Worm (Caenorhabditis elegans) whole organism, L1 larva: ENCODE data around the gene gst-20.
A peak's percentile ranks its signal among the peaks of the same experiment; 100 is the strongest.

ENCODE experiments used
- F16B12.6 ChIP-seq: fragments of 150-350 bp; optimal IDR thresholded peaks from 2 replicates; lab custom pipeline; 2014; ENCODE audit warnings: missing biosample characterization, missing genetic modification characterization
- Y116A8C.19 ChIP-seq: sonication (generic microtip); optimal IDR thresholded peaks from 2 replicates; lab custom pipeline; 2016; ENCODE audit warnings: missing compliant biosample characterization, missing genetic modification characterization, borderline replicate concordance
- aly-2 ChIP-seq: fragments of 150-350 bp; optimal IDR thresholded peaks from 2 replicates; lab custom pipeline; 2014; ENCODE audit warnings: missing biosample characterization, missing genetic modification characterization
- blmp-1 ChIP-seq: fragments of 150-350 bp; optimal IDR thresholded peaks from 2 replicates; lab custom pipeline; 2014; ENCODE audit warnings: missing biosample characterization, missing genetic modification characterization
- ceh-63 ChIP-seq: fragments of 200-800 bp; sonication (Bioruptor generic); optimal IDR thresholded peaks from 2 replicates; lab custom pipeline; 2018; ENCODE audit warnings: mild to moderate bottlenecking, missing genetic modification characterization, missing compliant biosample characterization
- ceh-8 ChIP-seq: fragments of 200-800 bp; sonication (Bioruptor generic); optimal IDR thresholded peaks from 2 replicates; lab custom pipeline; 2018; ENCODE audit warnings: mild to moderate bottlenecking, missing genetic modification characterization, moderate library complexity, missing compliant biosample characterization
- ceh-88 ChIP-seq: fragments of 200-800 bp; sonication (Bioruptor generic); IDR thresholded peaks from 2 replicates; pipeline ENCODE4 v1.3.6; 2022; ENCODE audit warnings: missing genetic modification characterization, missing compliant biosample characterization
- dpl-1 ChIP-seq, 3 experiments: fragments of 150-350 bp in 2 of 3; sonication (generic microtip) in 1 of 3; optimal IDR thresholded peaks; 2 replicates each; lab custom pipeline; 2014 to 2017; ENCODE audit warnings: missing biosample characterization in 3 of 3, missing genetic modification characterization in 3 of 3, missing genetic modification reagents in 3 of 3
- dsc-1 ChIP-seq: sonication (generic microtip); optimal IDR thresholded peaks from 2 replicates; lab custom pipeline; 2016; ENCODE audit warnings: mild to moderate bottlenecking, missing genetic modification characterization, missing compliant biosample characterization
- efl-1 ChIP-seq, 4 experiments: fragments of 150-350 bp; optimal IDR thresholded peaks in 3 of 4; peaks in 1 of 4; 1 replicate in 1 of 4; 2 replicates in 3 of 4; lab custom pipeline; 2014; ENCODE audit warnings: missing biosample characterization in 2 of 4, missing genetic modification characterization in 2 of 4, missing genetic modification reagents in 2 of 4
- efl-3 ChIP-seq: fragments of 200-800 bp; sonication (Bioruptor generic); optimal IDR thresholded peaks from 2 replicates; lab custom pipeline; 2018; ENCODE audit warnings: mild to moderate bottlenecking, missing genetic modification characterization, missing compliant biosample characterization
- elt-3 ChIP-seq, 6 experiments: fragments of 150-350 bp in 1 of 6; sonication (generic microtip); optimal IDR thresholded peaks; 2 replicates each; lab custom pipeline; 2017 to 2018; ENCODE audit warnings: missing biosample characterization in 6 of 6, missing genetic modification characterization in 6 of 6, inconsistent platforms in 1 of 6
- ets-5 ChIP-seq: fragments of 200-800 bp; sonication (Bioruptor generic); IDR thresholded peaks from 2 replicates; pipeline ENCODE4 v1.3.6; 2022; ENCODE audit warnings: missing genetic modification characterization, missing compliant biosample characterization
- hlh-17 ChIP-seq: fragments of 200-800 bp; sonication (Bioruptor generic); optimal IDR thresholded peaks from 2 replicates; lab custom pipeline; 2018; ENCODE audit warnings: missing genetic modification characterization, mild to moderate bottlenecking, missing compliant biosample characterization, moderate library complexity, borderline replicate concordance
- hlh-4 ChIP-seq: sonication (generic microtip); optimal IDR thresholded peaks from 2 replicates; lab custom pipeline; 2016; ENCODE audit warnings: mild to moderate bottlenecking, missing genetic modification characterization, missing compliant biosample characterization
- irx-1 ChIP-seq: sonication (generic microtip); optimal IDR thresholded peaks from 2 replicates; lab custom pipeline; 2016; ENCODE audit warnings: missing genetic modification characterization, missing compliant biosample characterization
- lin-13 ChIP-seq: fragments of 150-350 bp; optimal IDR thresholded peaks from 2 replicates; lab custom pipeline; 2014; ENCODE audit warnings: missing biosample characterization, missing genetic modification reagents, missing genetic modification characterization
- lin-35 ChIP-seq, 2 experiments: fragments of 150-350 bp; optimal IDR thresholded peaks; 2 replicates each; lab custom pipeline; 2014; ENCODE audit warnings: missing biosample characterization in 2 of 2, missing genetic modification characterization in 2 of 2, missing genetic modification reagents in 2 of 2
- lir-3 ChIP-seq: sonication (generic microtip); optimal IDR thresholded peaks from 2 replicates; lab custom pipeline; 2016; ENCODE audit warnings: mild to moderate bottlenecking, missing genetic modification characterization, moderate library complexity, missing compliant biosample characterization; ENCODE audit not compliant: poor library complexity
- lsy-2 ChIP-seq, 2 experiments: fragments of 150-350 bp; optimal IDR thresholded peaks; 2 replicates each; lab custom pipeline; 2014; ENCODE audit warnings: missing biosample characterization in 2 of 2, missing genetic modification characterization in 2 of 2
- mab-9 ChIP-seq: fragments of 200-800 bp; sonication (Bioruptor generic); IDR thresholded peaks from 2 replicates; pipeline ENCODE4 v1.3.6; 2022; ENCODE audit warnings: missing genetic modification reagents, missing genetic modification characterization, missing compliant biosample characterization
- mef-2 ChIP-seq: fragments of 150-350 bp; optimal IDR thresholded peaks from 2 replicates; lab custom pipeline; 2014; ENCODE audit warnings: missing biosample characterization, missing genetic modification characterization
- nhr-19 ChIP-seq: fragments of 200-800 bp; sonication (Bioruptor generic); conservative IDR thresholded peaks from 2 replicates; pipeline ENCODE4 v1.3.6; 2022; ENCODE audit warnings: missing genetic modification characterization, missing compliant biosample characterization
- nhr-237 ChIP-seq: fragments of 150-350 bp; optimal IDR thresholded peaks from 2 replicates; lab custom pipeline; 2014; ENCODE audit warnings: missing biosample characterization, missing genetic modification characterization
- nhr-28 ChIP-seq: fragments of 150-350 bp; optimal IDR thresholded peaks from 2 replicates; lab custom pipeline; 2014; ENCODE audit warnings: missing biosample characterization, missing genetic modification characterization
- nhr-71 ChIP-seq: sonication (generic microtip); optimal IDR thresholded peaks from 2 replicates; lab custom pipeline; 2016; ENCODE audit warnings: mild to moderate bottlenecking, missing genetic modification characterization, moderate library complexity, missing compliant biosample characterization
- nhr-76 ChIP-seq: sonication (generic microtip); optimal IDR thresholded peaks from 2 replicates; lab custom pipeline; 2017; ENCODE audit warnings: missing biosample characterization, missing genetic modification characterization
- nhr-84 ChIP-seq: sonication (generic microtip); optimal IDR thresholded peaks from 2 replicates; lab custom pipeline; 2017; ENCODE audit warnings: missing biosample characterization, missing genetic modification characterization
- nhr-85 ChIP-seq: sonication (generic microtip); peaks from one replicate; lab custom pipeline; 2016; ENCODE audit warnings: missing genetic modification characterization, inconsistent platforms, missing compliant biosample characterization
- skn-1 ChIP-seq: fragments of 150-350 bp; optimal IDR thresholded peaks from 2 replicates; lab custom pipeline; 2014; ENCODE audit warnings: missing biosample characterization, missing genetic modification characterization
- snpc-4 ChIP-seq: fragments of 150-350 bp; optimal IDR thresholded peaks from 2 replicates; lab custom pipeline; 2014; ENCODE audit warnings: missing biosample characterization, missing genetic modification characterization
- tbx-2 ChIP-seq: sonication (generic microtip); optimal IDR thresholded peaks from 2 replicates; lab custom pipeline; 2016; ENCODE audit warnings: missing genetic modification characterization, missing compliant biosample characterization
- tlp-1 ChIP-seq: fragments of 150-350 bp; optimal IDR thresholded peaks from 2 replicates; lab custom pipeline; 2014; ENCODE audit warnings: missing biosample characterization, missing genetic modification characterization
- unc-98 ChIP-seq: fragments of 200-800 bp; sonication (Bioruptor generic); IDR thresholded peaks from 2 replicates; pipeline ENCODE4 v1.3.6; 2022; ENCODE audit warnings: missing genetic modification characterization, missing compliant biosample characterization
- vab-15 ChIP-seq: sonication (generic microtip); optimal IDR thresholded peaks from 2 replicates; lab custom pipeline; 2017; ENCODE audit warnings: missing genotype, mild to moderate bottlenecking, missing genetic modification characterization, missing compliant biosample characterization
- xbp-1 ChIP-seq: sonication (generic microtip); optimal IDR thresholded peaks from 2 replicates; lab custom pipeline; 2016; ENCODE audit warnings: missing genetic modification characterization, missing compliant biosample characterization

The gst-20 gene

DNA sequence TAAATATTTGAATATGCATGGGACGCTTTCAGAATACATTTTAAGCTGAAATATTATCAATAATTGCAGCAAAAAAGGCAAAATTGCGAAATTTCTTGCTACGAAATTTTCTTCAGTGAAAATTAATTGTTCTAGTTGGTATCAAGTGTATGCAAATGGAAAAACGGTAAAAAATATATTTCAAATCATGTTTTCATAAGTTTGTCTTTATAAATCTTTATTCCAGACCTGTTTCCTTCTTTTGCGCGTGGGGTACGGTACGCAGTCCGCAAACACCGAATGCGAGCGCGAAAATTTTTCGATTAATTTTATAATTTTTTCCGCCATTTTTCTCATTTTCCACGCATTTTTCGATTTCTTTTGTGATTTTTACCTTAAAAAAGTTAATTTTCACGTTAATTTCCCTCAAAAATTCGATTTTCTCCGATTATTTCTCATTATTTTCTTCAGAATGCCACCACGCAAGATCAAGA, 13.1 kb downstream of the gst-20 start, which contains the start of the genes fbxc-23 and csc-1 (continued):
- TF ChIP-seq nhr-71 (tag; lab: Kevin White, UChicago) (peak; percentile 61), nhr-85 (peak; percentile 34), tlp-1 (tag; lab: Kevin White, UChicago) (no peak), dsc-1 (tag; lab: Kevin White, UChicago) (peak; percentile 33), mab-9 (GFP tag; lab: Robert Waterston, UW) (no peak), tbx-2 (tag; lab: Kevin White, UChicago) (peak; percentile 45), nhr-84 (tag; lab: Kevin White, UChicago) (no peak), irx-1 (tag; lab: Kevin White, UChicago) (peak; percentile 53), lin-35 (GFP tag; optimal IDR thresholded peaks at IDR 0.05; lab: Kevin White, UChicago) (peak; percentile 89 to 95), nhr-28 (tag; lab: Kevin White, UChicago) (no peak), xbp-1 (tag; lab: Kevin White, UChicago) (peak; percentile 39), dpl-1 (GFP tag; optimal IDR thresholded peaks at IDR 0.05; lab: Kevin White, UChicago) (peak; percentile 91 to 96 (median 93))

- TF ChIP-seq hlh-4 (tag; lab: Kevin White, UChicago) = no peak
- no peak for TF ChIP-seq dpl-1 (GFP tag; optimal IDR thresholded peaks at IDR 0.05; lab: Kevin White, UChicago)
- TF ChIP-seq nhr-237 = no peak
- TF ChIP-seq efl-3 (GFP tag; lab: Kevin White, UChicago) = no peak
- no peak for TF ChIP-seq ceh-88 (GFP tag; lab: Robert Waterston, UW)
- TF ChIP-seq unc-98 = no peak
- no peak for TF ChIP-seq F16B12.6 (tag; lab: Kevin White, UChicago)
- TF ChIP-seq lir-3 (tag; lab: Kevin White, UChicago) = no peak
- TF ChIP-seq ceh-8 = no peak
- TF ChIP-seq aly-2 (tag; lab: Kevin White, UChicago) = no peak
- TF ChIP-seq snpc-4 (tag; lab: Kevin White, UChicago) = no peak
- no peak for TF ChIP-seq vab-15 (tag; lab: Kevin White, UChicago)
- no peak for TF ChIP-seq lsy-2 (tag; optimal IDR thresholded peaks at IDR 0.05; lab: Kevin White, UChicago)
- TF ChIP-seq mef-2 (tag; lab: Kevin White, UChicago) = no peak
- no peak for TF ChIP-seq elt-3 (tag; optimal IDR thresholded peaks at IDR 0.05; lab: Kevin White, UChicago)
- no peak for TF ChIP-seq xbp-1 (tag; lab: Kevin White, UChicago)
- no peak for TF ChIP-seq ceh-63
Measured at ce11 chrII:13595279-13595678, 14.3 kb downstream of the gst-20 start.

DNA sequence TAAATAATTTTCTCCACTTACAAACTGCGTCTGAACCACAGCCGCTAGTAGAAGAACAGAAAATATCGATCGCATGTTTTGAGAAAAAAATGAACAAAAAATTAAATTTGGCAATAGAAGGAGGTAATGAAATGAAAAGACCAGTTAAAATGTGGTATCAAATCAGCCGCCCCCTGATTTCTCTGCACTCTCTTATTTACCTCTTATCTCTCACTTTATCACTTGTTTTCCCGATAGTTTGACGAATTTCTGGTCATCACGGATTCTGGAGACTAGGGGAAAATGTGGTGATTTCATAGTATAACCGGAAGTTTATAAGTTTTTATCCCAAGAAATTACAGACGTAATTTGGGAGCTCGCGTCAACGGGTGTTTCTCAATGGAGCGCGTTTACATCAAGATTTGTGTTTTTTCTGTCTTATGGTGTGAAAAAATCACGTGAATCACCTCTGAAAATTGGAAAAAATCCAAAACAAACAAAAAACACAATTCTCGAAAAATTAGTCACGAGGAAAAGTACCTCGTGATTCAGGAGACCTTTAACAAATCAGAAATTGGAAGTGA, 15.9 kb downstream of the gst-20 start, which contains the start of gene clec-146:
TSS of gene clec-146 (minus strand) at position 116 of the 563 bp plus-strand sequence.
- peak; percentile 9 for TF ChIP-seq blmp-1
- no peak for TF ChIP-seq ets-5 (GFP tag; lab: Robert Waterston, UW)
- no peak for TF ChIP-seq xbp-1 (tag; lab: Kevin White, UChicago)
- no peak for TF ChIP-seq Y116A8C.19
- no peak for TF ChIP-seq hlh-17 (GFP tag; lab: Kevin White, UChicago)
- peak in 1 of 2 experiments; percentile 25 for TF ChIP-seq lsy-2 (tag; optimal IDR thresholded peaks at IDR 0.05; lab: Kevin White, UChicago)
- no peak for TF ChIP-seq skn-1 (tag; lab: Kevin White, UChicago)
- peak in 1 of 6 experiments; percentile 55 for TF ChIP-seq elt-3 (tag; optimal IDR thresholded peaks at IDR 0.05; lab: Kevin White, UChicago)
- TF ChIP-seq nhr-84 (tag; lab: Kevin White, UChicago) = no peak
- TF ChIP-seq nhr-76 (tag; lab: Kevin White, UChicago) = no peak
- no peak for TF ChIP-seq efl-1 (optimal IDR thresholded peaks at IDR 0.05; lab: Kevin White, UChicago)
- TF ChIP-seq efl-1 (GFP tag; optimal IDR thresholded peaks at IDR 0.05 in 1 of 2; lab: Kevin White, UChicago) = peak in 1 of 2 experiments; percentile 92
- TF ChIP-seq nhr-19 = 0 out of 2 replicates have a peak, but pooled peaks have one; percentile 17
- TF ChIP-seq nhr-85 = peak; percentile 68
- TF ChIP-seq lin-13 = no peak
- TF ChIP-seq, all 84 proteins: peak for 6
